Worm (Caenorhabditis elegans) whole organism, L4/young adult: ENCODE data around the gene F11C1.1.

Source experiments
- W03F9.2 ChIP-seq: fragments of 150-350 bp; optimal IDR thresholded peaks from 2 replicates; lab custom pipeline; 2014; ENCODE audit warnings: missing biosample characterization, missing genetic modification characterization
- dao-5 ChIP-seq: sonication (generic microtip); optimal IDR thresholded peaks from 2 replicates; lab custom pipeline; 2016; ENCODE audit warnings: missing genotype, missing genetic modification characterization, moderate library complexity, missing compliant biosample characterization
- him-1 ChIP-seq: sonication (generic microtip); optimal IDR thresholded peaks from 2 replicates; lab custom pipeline; 2016; ENCODE audit warnings: missing genotype, missing genetic modification reagents, missing genetic modification characterization, missing compliant biosample characterization

ce11 chrX:12942296-12942695, 48.1 kb downstream of the F11C1.1 start:
- no peak for TF ChIP-seq him-1 (tag; lab: Kevin White, UChicago)
- TF ChIP-seq dao-5, result no peak
- TF ChIP-seq W03F9.2 (tag; lab: Kevin White, UChicago), result no peak
